Worm (Caenorhabditis elegans) whole organism, midembryonic: ENCODE measurements around the gene F32D8.12.

ENCODE experiments used
- T22C8.4 ChIP-seq: fragments of 200-800 bp; sonication (Bioruptor generic); IDR thresholded peaks from 2 replicates; pipeline ENCODE4 v1.3.6; 2022; ENCODE audit warnings: missing genetic modification characterization, missing compliant biosample characterization
- cog-1 ChIP-seq: sonication (generic microtip); optimal IDR thresholded peaks from 2 replicates; lab custom pipeline; 2016; ENCODE audit warnings: missing genetic modification characterization, missing compliant biosample characterization
- tab-1 ChIP-seq: fragments of 200-800 bp; sonication (Bioruptor generic); IDR thresholded peaks from 2 replicates; pipeline ENCODE4 v1.3.6; 2022; ENCODE audit warnings: missing genetic modification characterization, missing compliant biosample characterization
- ztf-23 ChIP-seq: fragments of 200-800 bp; sonication (Bioruptor generic); IDR thresholded peaks from 2 replicates; pipeline ENCODE4 v1.3.6; 2022; ENCODE audit warnings: missing genetic modification reagents, missing genetic modification characterization, missing compliant biosample characterization

- no peak for TF ChIP-seq cog-1 (tag; lab: Kevin White, UChicago)
- no peak for TF ChIP-seq tab-1 (GFP tag; lab: Robert Waterston, UW)
- TF ChIP-seq ztf-23, result no peak
- TF ChIP-seq T22C8.4 (GFP tag; lab: Robert Waterston, UW), result no peak
Observed at ce11 chrV:10896706-10897105, 5.9 kb upstream of the F32D8.12 start.
